Fruit fly (Drosophila melanogaster): ENCODE results near the gene Ncoa6.

Gene Ncoa6

dm6 chr2L:5362351-5362750 is 35.9 kb upstream of the Ncoa6 start (continued):
- TF ChIP-seq otp (GFP tag; IDR thresholded peaks at IDR 0.05) (no peak), CG8388 (GFP tag; optimal IDR thresholded peaks at IDR 0.05) (no peak), CG10274 (GFP tag; optimal IDR thresholded peaks at IDR 0.05) (no peak), tgo (GFP tag; IDR thresholded peaks at IDR 0.05) (no peak), trh (GFP tag; optimal IDR thresholded peaks at IDR 0.05) (no peak), CG4404 (GFP tag; IDR thresholded peaks at IDR 0.05) (no peak)

dm6 chr2L:5353454-5353853 is 27.0 kb upstream of the Ncoa6 start:
- TF ChIP-seq tio (GFP tag; optimal IDR thresholded peaks at IDR 0.05): no peak
- no peak for TF ChIP-seq hth (optimal IDR thresholded peaks at IDR 0.05)
- TF ChIP-seq CG16813 (GFP tag; IDR thresholded peaks at IDR 0.05; ENCODE audit: partially characterized antibody): 0 out of 3 replicates have a peak, but pooled peaks have one; percentile 9
- no peak for TF ChIP-seq Mrtf (GFP tag; IDR thresholded peaks at IDR 0.05)
- TF ChIP-seq CG30020 (tag; optimal IDR thresholded peaks at IDR 0.05): no peak
- TF ChIP-seq ci (GFP tag; IDR thresholded peaks at IDR 0.05): no peak
- no peak for TF ChIP-seq Optix (GFP tag; IDR thresholded peaks at IDR 0.05)
- TF ChIP-seq fu2 (GFP tag; optimal IDR thresholded peaks at IDR 0.05): no peak
- no peak for TF ChIP-seq CG12942 (GFP tag; optimal IDR thresholded peaks at IDR 0.05)
- no peak for TF ChIP-seq jing (GFP tag; optimal IDR thresholded peaks at IDR 0.05)
- TF ChIP-seq Dip3 (GFP tag; optimal IDR thresholded peaks at IDR 0.05): no peak
- no peak for TF ChIP-seq Blimp-1 (GFP tag; optimal IDR thresholded peaks at IDR 0.05)
- TF ChIP-seq CG14710 (tag; optimal IDR thresholded peaks at IDR 0.05): peak; percentile 59
- TF ChIP-seq stwl (tag; optimal IDR thresholded peaks at IDR 0.05): peak; percentile 91
- TF ChIP-seq Bdp1 (GFP tag; optimal IDR thresholded peaks at IDR 0.05): no peak
- TF ChIP-seq Xrp1 (GFP tag; IDR thresholded peaks at IDR 0.05): no peak
- no peak for TF ChIP-seq br (optimal IDR thresholded peaks at IDR 0.05)
- TF ChIP-seq otp (GFP tag; IDR thresholded peaks at IDR 0.05): no peak
- no peak for TF ChIP-seq bowl (GFP tag; IDR thresholded peaks at IDR 0.05)
- no peak for TF ChIP-seq Hey (tag; optimal IDR thresholded peaks at IDR 0.05)
- TF ChIP-seq phol (tag; optimal IDR thresholded peaks at IDR 0.05): no peak
- no peak for TF ChIP-seq dati (GFP tag; IDR thresholded peaks at IDR 0.05)
- no peak for TF ChIP-seq exex (tag; optimal IDR thresholded peaks at IDR 0.05)
- no peak for TF ChIP-seq Max (GFP tag; optimal IDR thresholded peaks at IDR 0.05)
- no peak for TF ChIP-seq ATbp (GFP tag; optimal IDR thresholded peaks at IDR 0.05)
- TF ChIP-seq lbe (GFP tag; optimal IDR thresholded peaks at IDR 0.05): no peak
- TF ChIP-seq CG17568 (GFP tag; optimal IDR thresholded peaks at IDR 0.05): no peak
- TF ChIP-seq vnd (GFP tag; IDR thresholded peaks at IDR 0.05; ENCODE audit: partially characterized antibody): no peak
- TF ChIP-seq stc (GFP tag; IDR thresholded peaks at IDR 0.05): no peak
- TF ChIP-seq Dll (GFP tag; IDR thresholded peaks at IDR 0.05; ENCODE audit: partially characterized antibody): no peak
- peak in 1 of 2 experiments; percentile 22 for TF ChIP-seq eve (GFP tag; optimal IDR thresholded peaks at IDR 0.05)
- TF ChIP-seq knrl (GFP tag; IDR thresholded peaks at IDR 0.05; ENCODE audit: partially characterized antibody): no peak
- no peak for TF ChIP-seq inv (GFP tag; IDR thresholded peaks at IDR 0.05; ENCODE audit: partially characterized antibody)

- TF ChIP-seq CG1792 (GFP tag; optimal IDR thresholded peaks at IDR 0.05) (no peak), CG8281 (tag; optimal IDR thresholded peaks at IDR 0.05) (peak; percentile 93)
These were observed 22.1 kb upstream of the Ncoa6 start for dm6 chr2L:5348591-5348990.

Measured in whole organism, embryonic.